Fruit fly (Drosophila melanogaster) whole organism, embryonic: ENCODE results near the gene mmy.

Source experiments
- ATbp ChIP-seq: fragments of 200-800 bp; sonication (Bioruptor generic); optimal IDR thresholded peaks from 2 replicates; lab custom pipeline; 2017; ENCODE audit warnings: missing biosample characterization, mild to moderate bottlenecking, missing genetic modification characterization, missing genetic modification reagents
- Antp ChIP-seq: fragments of 200-800 bp; sonication (Bioruptor generic); optimal IDR thresholded peaks from 3 replicates; lab custom pipeline; 2016; ENCODE audit warnings: missing biosample characterization, missing genetic modification characterization
- Bdp1 ChIP-seq: fragments of 200-800 bp; sonication (Bioruptor generic); optimal IDR thresholded peaks from 3 replicates; lab custom pipeline; 2016; ENCODE audit warnings: missing biosample characterization, missing genetic modification characterization
- Blimp-1 ChIP-seq: fragments of 200-800 bp; sonication (Bioruptor generic); optimal IDR thresholded peaks from 3 replicates; lab custom pipeline; 2018; ENCODE audit warnings: missing biosample characterization, missing genetic modification characterization, mild to moderate bottlenecking, moderate library complexity, missing genetic modification reagents
- CG10147 ChIP-seq: fragments of 200-800 bp; sonication (Bioruptor generic); optimal IDR thresholded peaks from 2 replicates; lab custom pipeline; 2019; ENCODE audit warnings: missing biosample characterization, mild to moderate bottlenecking, missing genetic modification characterization, moderate library complexity
- CG14014 ChIP-seq: fragments of 200-800 bp; sonication (Bioruptor generic); IDR thresholded peaks from 2 replicates; pipeline ENCODE4 v1.3.6; 2022; ENCODE audit warnings: missing biosample characterization, missing genetic modification characterization
- CG15514 ChIP-seq: fragments of 200-800 bp; sonication (Bioruptor generic); optimal IDR thresholded peaks from 3 replicates; lab custom pipeline; 2017; ENCODE audit warnings: missing biosample characterization, missing genetic modification characterization, mild to moderate bottlenecking, moderate library complexity, missing genetic modification reagents
- CG17829 ChIP-seq: fragments of 200-800 bp; optimal IDR thresholded peaks from 2 replicates; lab custom pipeline; 2019; ENCODE audit warnings: missing biosample characterization, mild to moderate bottlenecking, missing genetic modification characterization, moderate library complexity
- CG1832 ChIP-seq: fragments of 200-800 bp; sonication (Bioruptor generic); optimal IDR thresholded peaks from 2 replicates; lab custom pipeline; 2017; ENCODE audit warnings: missing biosample characterization, mild to moderate bottlenecking, missing genetic modification characterization, inconsistent platforms
- CG2199 ChIP-seq: fragments of 200-800 bp; sonication (Bioruptor generic); IDR thresholded peaks from 3 replicates; pipeline ENCODE4 v1.3.6; 2022; ENCODE audit warnings: missing biosample characterization, missing genetic modification characterization
- CG3281 ChIP-seq: fragments of 200-800 bp; sonication (Bioruptor generic); optimal IDR thresholded peaks from 3 replicates; lab custom pipeline; 2017; ENCODE audit warnings: missing biosample characterization, mild to moderate bottlenecking, missing genetic modification characterization
- CG4854 ChIP-seq: fragments of 200-800 bp; sonication (Bioruptor generic); optimal IDR thresholded peaks from 2 replicates; lab custom pipeline; 2016; ENCODE audit warnings: missing biosample characterization, missing genetic modification characterization, inconsistent platforms
- CG5245 ChIP-seq: fragments of 200-800 bp; sonication (Bioruptor generic); optimal IDR thresholded peaks from 3 replicates; lab custom pipeline; 2016; ENCODE audit warnings: missing biosample characterization, missing genetic modification characterization
- CG6175 ChIP-seq: fragments of 200-800 bp; sonication (Bioruptor generic); IDR thresholded peaks from 3 replicates; pipeline ENCODE4 v1.3.6; 2022; ENCODE audit warnings: missing biosample characterization, missing genetic modification characterization
- CG6254 ChIP-seq: fragments of 200-800 bp; sonication (Bioruptor generic); optimal IDR thresholded peaks from 3 replicates; lab custom pipeline; 2017; ENCODE audit warnings: mild to moderate bottlenecking, missing biosample characterization, missing genetic modification reagents, missing genetic modification characterization
- CG9817 ChIP-seq: fragments of 200-800 bp; sonication (Bioruptor generic); optimal IDR thresholded peaks from 2 replicates; lab custom pipeline; 2018; ENCODE audit warnings: missing biosample characterization, mild to moderate bottlenecking, missing genetic modification characterization, moderate library complexity
- Dbx ChIP-seq: fragments of 200-800 bp; sonication (Bioruptor generic); IDR thresholded peaks from 3 replicates; pipeline ENCODE4 v1.3.6; 2022; ENCODE audit warnings: missing biosample characterization, missing genetic modification characterization
- Dip2 ChIP-seq: fragments of 200-800 bp; sonication (Bioruptor generic); IDR thresholded peaks from 2 replicates; pipeline ENCODE4 v1.3.6; 2022; ENCODE audit warnings: missing biosample characterization, missing genetic modification characterization
- E2f1 ChIP-seq: fragments of 200-800 bp; sonication (Bioruptor generic); IDR thresholded peaks from 2 replicates; pipeline ENCODE4 v1.3.6; 2022; ENCODE audit warnings: missing biosample characterization, missing genetic modification characterization
- Ets97D ChIP-seq: fragments of 200-800 bp; sonication (Bioruptor generic); optimal IDR thresholded peaks from 3 replicates; lab custom pipeline; 2016; ENCODE audit warnings: missing biosample characterization, missing genetic modification characterization
- Gsc ChIP-seq: fragments of 200-800 bp; sonication (Bioruptor generic); IDR thresholded peaks from 2 replicates; pipeline ENCODE4 v1.3.6; 2022; ENCODE audit warnings: missing biosample characterization, missing genetic modification characterization
- HHEX ChIP-seq: fragments of 200-800 bp; sonication (Bioruptor generic); optimal IDR thresholded peaks from 3 replicates; lab custom pipeline; 2017; ENCODE audit warnings: missing biosample characterization, mild to moderate bottlenecking, missing genetic modification characterization, missing genetic modification reagents
- HLH4C ChIP-seq: fragments of 200-800 bp; sonication (Bioruptor generic); IDR thresholded peaks from 3 replicates; pipeline ENCODE4 v1.3.6; 2022; ENCODE audit warnings: missing biosample characterization, missing genetic modification characterization; ENCODE audit not compliant: partially characterized antibody
- NC2β ChIP-seq: fragments of 200-800 bp; sonication (Bioruptor generic); optimal IDR thresholded peaks from 2 replicates; lab custom pipeline; 2016; ENCODE audit warnings: missing biosample characterization, missing genetic modification characterization
- NfI ChIP-seq: fragments of 200-800 bp; sonication (Bioruptor generic); optimal IDR thresholded peaks from 3 replicates; lab custom pipeline; 2018; ENCODE audit warnings: missing biosample characterization, mild to moderate bottlenecking, missing genetic modification characterization, moderate library complexity
- Stat92E ChIP-seq, 3 experiments: fragments of >200 bp in 2 of 3; fragments of 200-800 bp in 1 of 3; sonication (Bioruptor generic) in 1 of 3; optimal IDR thresholded peaks; 2 replicates each; lab custom pipeline; 2017 to 2019; ENCODE audit warnings: missing biosample characterization in 3 of 3, missing genetic modification characterization in 3 of 3, mild to moderate bottlenecking in 1 of 3, moderate library complexity in 1 of 3
- Usf ChIP-seq: fragments of 200-800 bp; sonication (Bioruptor generic); optimal IDR thresholded peaks from 2 replicates; lab custom pipeline; 2017; ENCODE audit warnings: missing genotype, missing biosample characterization, missing genetic modification characterization
- al ChIP-seq: fragments of 200-800 bp; sonication (Bioruptor generic); IDR thresholded peaks from 2 replicates; pipeline ENCODE4 v1.3.6; 2022; ENCODE audit warnings: missing biosample characterization, missing genetic modification characterization
- az2 ChIP-seq: fragments of 200-800 bp; sonication (Bioruptor generic); optimal IDR thresholded peaks from 3 replicates; lab custom pipeline; 2016; ENCODE audit warnings: missing biosample characterization, missing genetic modification characterization
- br ChIP-seq: fragments of >200 bp; optimal IDR thresholded peaks from 2 replicates; lab custom pipeline; 2017
- btn ChIP-seq: fragments of 200-800 bp; sonication (Bioruptor generic); optimal IDR thresholded peaks from 2 replicates; lab custom pipeline; 2016; ENCODE audit warnings: missing biosample characterization, missing genetic modification characterization
- cad ChIP-seq: fragments of >200 bp; optimal IDR thresholded peaks from 2 replicates; lab custom pipeline; 2017; ENCODE audit warnings: missing biosample characterization, missing genetic modification characterization
- cas ChIP-seq: fragments of 200-800 bp; sonication (Bioruptor generic); IDR thresholded peaks from 2 replicates; pipeline ENCODE4 v1.3.6; 2022; ENCODE audit warnings: missing biosample characterization, missing genetic modification characterization
- dati ChIP-seq: fragments of 200-800 bp; sonication (Bioruptor generic); IDR thresholded peaks from 2 replicates; pipeline ENCODE4 v1.3.6; 2022; ENCODE audit warnings: missing biosample characterization, missing genetic modification characterization
- dysf ChIP-seq: fragments of 200-800 bp; sonication (Bioruptor generic); IDR thresholded peaks from 3 replicates; pipeline ENCODE4 v1.3.6; 2022; ENCODE audit warnings: missing biosample characterization, missing genetic modification characterization
- gro ChIP-seq: fragments of 200-800 bp; sonication (Bioruptor generic); optimal IDR thresholded peaks from 2 replicates; lab custom pipeline; 2016; ENCODE audit warnings: missing biosample characterization, missing genetic modification characterization
- lov ChIP-seq, 2 experiments: fragments of 200-800 bp in 1 of 2; fragments of >200 bp in 1 of 2; sonication (Bioruptor generic) in 1 of 2; IDR thresholded peaks in 1 of 2; optimal IDR thresholded peaks in 1 of 2; 2 replicates in 1 of 2; 3 replicates in 1 of 2; pipeline versions ENCODE4 v1.3.6 to Lab custom; 2017 to 2022; ENCODE audit warnings: missing biosample characterization in 1 of 2, missing genetic modification characterization in 1 of 2
- onecut ChIP-seq: fragments of 200-800 bp; sonication (Bioruptor generic); IDR thresholded peaks from 2 replicates; pipeline ENCODE4 v1.3.6; 2022; ENCODE audit warnings: missing biosample characterization, missing genetic modification characterization
- pan ChIP-seq, 4 experiments: fragments of >200 bp in 3 of 4; fragments of 200-800 bp in 1 of 4; sonication (Bioruptor generic) in 1 of 4; optimal IDR thresholded peaks in 3 of 4; IDR thresholded peaks in 1 of 4; 2 replicates each; pipeline versions ENCODE4 v1.3.6 to Lab custom; 2017 to 2022; ENCODE audit warnings: missing biosample characterization in 2 of 4, missing genetic modification characterization in 2 of 4, mixed read lengths in 1 of 4
- sd ChIP-seq: fragments of 200-800 bp; sonication (Bioruptor generic); optimal IDR thresholded peaks from 3 replicates; lab custom pipeline; 2018; ENCODE audit warnings: missing biosample characterization, mild to moderate bottlenecking, missing genetic modification characterization, moderate library complexity
- sim ChIP-seq: fragments of 200-800 bp; sonication (Bioruptor generic); IDR thresholded peaks from 2 replicates; pipeline ENCODE4 v1.3.6; 2022; ENCODE audit warnings: missing biosample characterization, missing genetic modification characterization
- sisA ChIP-seq: fragments of 200-800 bp; sonication (Bioruptor generic); IDR thresholded peaks from 2 replicates; pipeline ENCODE4 v1.3.6; 2022; ENCODE audit warnings: missing biosample characterization, missing genetic modification characterization
- stwl ChIP-seq: fragments of 200-800 bp; sonication (Bioruptor generic); optimal IDR thresholded peaks from 3 replicates; lab custom pipeline; 2018; ENCODE audit warnings: missing biosample characterization, mild to moderate bottlenecking, missing genetic modification characterization, moderate library complexity
- tgo ChIP-seq: fragments of 200-800 bp; sonication (Bioruptor generic); IDR thresholded peaks from 3 replicates; pipeline ENCODE4 v1.3.6; 2022; ENCODE audit warnings: missing biosample characterization, missing genetic modification characterization
- trem ChIP-seq: fragments of 200-800 bp; optimal IDR thresholded peaks from 3 replicates; lab custom pipeline; 2019; ENCODE audit warnings: missing biosample characterization, mild to moderate bottlenecking, missing genetic modification characterization, moderate library complexity
- tx ChIP-seq: fragments of 200-800 bp; sonication (Bioruptor generic); optimal IDR thresholded peaks from 2 replicates; lab custom pipeline; 2016; ENCODE audit warnings: missing biosample characterization, missing genetic modification characterization
- vvl ChIP-seq: fragments of 200-800 bp; sonication (Bioruptor generic); IDR thresholded peaks from 2 replicates; pipeline ENCODE4 v1.3.6; 2022; ENCODE audit warnings: missing biosample characterization, missing genetic modification characterization
- wdn ChIP-seq: fragments of 200-800 bp; sonication (Bioruptor generic); IDR thresholded peaks from 2 replicates; pipeline ENCODE4 v1.3.6; 2022; ENCODE audit warnings: missing biosample characterization, missing genetic modification characterization

mmy gene

dm6 chr2L:6480212-6480994 is 6.7 kb upstream of the mmy start, which contains the start of the genes Sec61alpha and Daxx (continued):
- TF ChIP-seq Bdp1 (GFP tag; lab: Kevin White, UChicago) (peak; percentile 77), Ets97D (GFP tag; lab: Kevin White, UChicago) (peak; percentile 93), pan (optimal IDR thresholded peaks at IDR 0.05; lab: Kevin White, UChicago) (no peak), pan (GFP tag; optimal IDR thresholded peaks at IDR 0.05 in 1 of 2, IDR thresholded peaks at IDR 0.05 in 1 of 2) (peak in 1 of 2 experiments; percentile 84), Gsc (GFP tag; lab: Robert Waterston, UW) (no peak), E2f1 (GFP tag; lab: Robert Waterston, UW) (peak; percentile 78), az2 (GFP tag; lab: Kevin White, UChicago) (peak; percentile 86), CG10147 (GFP tag; lab: Kevin White, UChicago) (peak; percentile 85), Stat92E (GFP tag; optimal IDR thresholded peaks at IDR 0.05; lab: Kevin White, UChicago) (no peak), Dbx (GFP tag; lab: Robert Waterston, UW) (peak; percentile 94), br (lab: Kevin White, UChicago) (no peak), CG5245 (GFP tag; lab: Kevin White, UChicago) (peak; percentile 40), cas (GFP tag; lab: Robert Waterston, UW) (peak; percentile 88), HLH4C (GFP tag; lab: Robert Waterston, UW) (peak; percentile 99), NfI (GFP tag; lab: Kevin White, UChicago) (peak; percentile 82), sim (GFP tag; lab: Robert Waterston, UW) (peak; percentile 18; the same call in 1 of the 2 replicates), tgo (GFP tag; lab: Robert Waterston, UW) (peak; percentile 83), CG17829 (tag; lab: Kevin White, UChicago) (peak; percentile 83), wdn (peak; percentile 81), al (GFP tag; lab: Robert Waterston, UW) (peak; percentile 88), Blimp-1 (GFP tag; lab: Kevin White, UChicago) (peak; percentile 68), vvl (GFP tag; lab: Robert Waterston, UW) (peak; percentile 90), onecut (GFP tag; lab: Robert Waterston, UW) (peak; percentile 67), CG14014 (GFP tag; lab: Robert Waterston, UW) (peak; percentile 86), CG1832 (GFP tag; lab: Kevin White, UChicago) (no peak), NC2β (GFP tag; lab: Kevin White, UChicago) (peak; percentile 75), lov (optimal IDR thresholded peaks at IDR 0.05; lab: Kevin White, UChicago) (no peak), lov (GFP tag; IDR thresholded peaks at IDR 0.05; lab: Robert Waterston, UW) (0 out of 3 replicates have a peak, but pooled peaks have one; percentile 61), stwl (tag; lab: Kevin White, UChicago) (peak; percentile 71), cad (no peak), gro (GFP tag; lab: Kevin White, UChicago) (peak; percentile 82), CG4854 (peak; percentile 64), HHEX (GFP tag; lab: Kevin White, UChicago) (peak; percentile 68), Usf (GFP tag; lab: Kevin White, UChicago) (peak; percentile 70), dysf (GFP tag; lab: Robert Waterston, UW) (peak; percentile 88), sd (peak; percentile 46), dati (peak; percentile 76), Dip2 (GFP tag; lab: Robert Waterston, UW) (no peak), tx (GFP tag; lab: Kevin White, UChicago) (peak; percentile 87), trem (tag; lab: Kevin White, UChicago) (peak; percentile 74), btn (peak; percentile 20), CG2199 (GFP tag; lab: Robert Waterston, UW) (peak; percentile 61; the same call in 1 of the 3 replicates), CG15514 (GFP tag; lab: Kevin White, UChicago) (peak; percentile 77), CG6175 (peak; percentile 64), Antp (GFP tag; lab: Kevin White, UChicago) (peak; percentile 93), CG3281 (GFP tag; lab: Kevin White, UChicago) (peak; percentile 70), ATbp (peak; percentile 49), CG9817 (tag; lab: Kevin White, UChicago) (peak; percentile 88), CG6254 (GFP tag; lab: Kevin White, UChicago) (no peak), sisA (GFP tag; lab: Robert Waterston, UW) (peak; percentile 89)
